Worm (Caenorhabditis elegans) whole organism, late embryonic: ENCODE results near the gene mam-1.

Source experiments
- C08G9.2 ChIP-seq: sonication (generic microtip); optimal IDR thresholded peaks from 2 replicates; lab custom pipeline; 2016; ENCODE audit warnings: mild to moderate bottlenecking, missing genetic modification characterization, moderate library complexity, missing compliant biosample characterization
- C38D4.7 ChIP-seq: fragments of 200-800 bp; sonication (Bioruptor generic); optimal IDR thresholded peaks from 2 replicates; lab custom pipeline; 2018; ENCODE audit warnings: mild to moderate bottlenecking, missing genetic modification characterization, moderate library complexity, missing compliant biosample characterization
- K02D7.2 ChIP-seq: sonication (generic microtip); optimal IDR thresholded peaks from 2 replicates; lab custom pipeline; 2017; ENCODE audit warnings: mild to moderate bottlenecking, missing genetic modification characterization, missing compliant biosample characterization
- T23F11.4 ChIP-seq: fragments of 200-800 bp; sonication (Bioruptor generic); optimal IDR thresholded peaks from 2 replicates; lab custom pipeline; 2018; ENCODE audit warnings: mild to moderate bottlenecking, missing genetic modification characterization, missing compliant biosample characterization
- Y22D7AL.16 ChIP-seq: sonication (generic microtip); optimal IDR thresholded peaks from 2 replicates; lab custom pipeline; 2016; ENCODE audit warnings: missing genetic modification characterization, missing compliant biosample characterization
- ceh-14 ChIP-seq: sonication (generic microtip); optimal IDR thresholded peaks from 2 replicates; lab custom pipeline; 2016; ENCODE audit warnings: missing genotype, missing genetic modification characterization, missing compliant biosample characterization
- ceh-18 ChIP-seq: sonication (generic microtip); optimal IDR thresholded peaks from 2 replicates; lab custom pipeline; 2016; ENCODE audit warnings: missing genetic modification characterization, missing compliant biosample characterization
- ceh-19 ChIP-seq: fragments of 200-800 bp; sonication (Bioruptor generic); optimal IDR thresholded peaks from 2 replicates; lab custom pipeline; 2018; ENCODE audit warnings: mild to moderate bottlenecking, missing genetic modification characterization, missing compliant biosample characterization
- ceh-22 ChIP-seq: sonication (generic microtip); optimal IDR thresholded peaks from 2 replicates; lab custom pipeline; 2017; ENCODE audit warnings: missing biosample characterization, missing genetic modification characterization
- ceh-24 ChIP-seq: sonication (generic microtip); optimal IDR thresholded peaks from 2 replicates; lab custom pipeline; 2016; ENCODE audit warnings: mild to moderate bottlenecking, missing genetic modification characterization, missing compliant biosample characterization
- ceh-30 ChIP-seq: fragments of 150-350 bp; optimal IDR thresholded peaks from 2 replicates; lab custom pipeline; 2014; ENCODE audit warnings: missing biosample characterization, missing genetic modification characterization
- ceh-31 ChIP-seq: sonication (generic microtip); optimal IDR thresholded peaks from 2 replicates; lab custom pipeline; 2016; ENCODE audit warnings: missing genetic modification characterization, missing compliant biosample characterization
- ets-4 ChIP-seq: sonication (generic microtip); optimal IDR thresholded peaks from 2 replicates; lab custom pipeline; 2016; ENCODE audit warnings: missing genetic modification characterization, missing compliant biosample characterization
- eyg-1 ChIP-seq: sonication (generic microtip); optimal IDR thresholded peaks from 2 replicates; lab custom pipeline; 2016; ENCODE audit warnings: missing genotype, missing genetic modification characterization, missing compliant biosample characterization
- fax-1 ChIP-seq: sonication (generic microtip); optimal IDR thresholded peaks from 2 replicates; lab custom pipeline; 2016; ENCODE audit warnings: missing genotype, missing genetic modification characterization, missing compliant biosample characterization
- gmeb-2 ChIP-seq: sonication (generic microtip); optimal IDR thresholded peaks from 2 replicates; lab custom pipeline; 2016; ENCODE audit warnings: missing genetic modification characterization, inconsistent platforms, missing compliant biosample characterization
- hlh-15 ChIP-seq: sonication (generic microtip); optimal IDR thresholded peaks from 2 replicates; lab custom pipeline; 2016; ENCODE audit warnings: missing genetic modification characterization, missing compliant biosample characterization
- hlh-6 ChIP-seq: sonication (generic microtip); optimal IDR thresholded peaks from 2 replicates; lab custom pipeline; 2016; ENCODE audit warnings: missing genotype, missing genetic modification characterization, missing compliant biosample characterization
- lin-11 ChIP-seq: fragments of 200-800 bp; sonication (Bioruptor generic); optimal IDR thresholded peaks from 2 replicates; lab custom pipeline; 2018; ENCODE audit warnings: mild to moderate bottlenecking, missing genetic modification characterization, missing compliant biosample characterization
- nfya-1 ChIP-seq: sonication (generic microtip); optimal IDR thresholded peaks from 2 replicates; lab custom pipeline; 2017; ENCODE audit warnings: missing genetic modification characterization, mild to moderate bottlenecking, missing compliant biosample characterization, antibody characterized with exemption, moderate library complexity
- nhr-11 ChIP-seq: fragments of 150-350 bp; optimal IDR thresholded peaks from 2 replicates; lab custom pipeline; 2014; ENCODE audit warnings: missing biosample characterization, missing genetic modification characterization
- odd-2 ChIP-seq: sonication (generic microtip); optimal IDR thresholded peaks from 2 replicates; lab custom pipeline; 2017; ENCODE audit warnings: antibody characterized with exemption, mild to moderate bottlenecking, missing genetic modification characterization, missing compliant biosample characterization
- pag-3 ChIP-seq: sonication (generic microtip); optimal IDR thresholded peaks from 2 replicates; lab custom pipeline; 2016; ENCODE audit warnings: missing compliant biosample characterization, missing genetic modification characterization, borderline replicate concordance
- pat-9 ChIP-seq: fragments of 200-800 bp; sonication (Bioruptor generic); optimal IDR thresholded peaks from 2 replicates; lab custom pipeline; 2018; ENCODE audit warnings: mild to moderate bottlenecking, missing genetic modification characterization, moderate library complexity, missing compliant biosample characterization
- pax-1 ChIP-seq: fragments of 150-350 bp; optimal IDR thresholded peaks from 2 replicates; lab custom pipeline; 2014; ENCODE audit warnings: missing biosample characterization, missing genetic modification characterization
- pha-2 ChIP-seq: sonication (generic microtip); optimal IDR thresholded peaks from 2 replicates; lab custom pipeline; 2017; ENCODE audit warnings: mild to moderate bottlenecking, missing genetic modification characterization, missing compliant biosample characterization
- pha-4 ChIP-seq: fragments of 150-350 bp; optimal IDR thresholded peaks from 2 replicates; lab custom pipeline; 2018; ENCODE audit warnings: missing biosample characterization, missing genetic modification reagents, missing genetic modification characterization
- sox-4 ChIP-seq: sonication (generic microtip); optimal IDR thresholded peaks from 2 replicates; lab custom pipeline; 2017; ENCODE audit warnings: mild to moderate bottlenecking, missing genetic modification characterization, inconsistent platforms, missing compliant biosample characterization
- tbx-2 ChIP-seq: sonication (generic microtip); optimal IDR thresholded peaks from 2 replicates; lab custom pipeline; 2016; ENCODE audit warnings: missing genetic modification characterization, missing compliant biosample characterization
- tbx-7 ChIP-seq: sonication (generic microtip); optimal IDR thresholded peaks from 2 replicates; lab custom pipeline; 2016; ENCODE audit warnings: missing genotype, missing genetic modification characterization, missing compliant biosample characterization
- ttx-3 ChIP-seq: sonication (generic microtip); optimal IDR thresholded peaks from 2 replicates; lab custom pipeline; 2016; ENCODE audit warnings: missing genetic modification reagents, missing genetic modification characterization, missing compliant biosample characterization
- unc-3 ChIP-seq, 2 experiments: fragments of 200-800 bp in 1 of 2; sonication (Bioruptor generic) in 1 of 2; sonication (generic microtip) in 1 of 2; conservative IDR thresholded peaks in 1 of 2; optimal IDR thresholded peaks in 1 of 2; 2 replicates each; pipeline versions ENCODE4 v1.3.6 to Lab custom; 2016 to 2022; ENCODE audit warnings: missing compliant biosample characterization in 2 of 2, missing genetic modification characterization in 2 of 2, missing genetic modification reagents in 1 of 2
- unc-42 ChIP-seq: sonication (generic microtip); optimal IDR thresholded peaks from 2 replicates; lab custom pipeline; 2016; ENCODE audit warnings: missing genotype, missing genetic modification characterization, missing compliant biosample characterization
- unc-55 ChIP-seq: sonication (generic microtip); optimal IDR thresholded peaks from 2 replicates; lab custom pipeline; 2017; ENCODE audit warnings: missing biosample characterization, missing genetic modification reagents, missing genetic modification characterization
- zip-5 ChIP-seq: sonication (generic microtip); optimal IDR thresholded peaks from 2 replicates; lab custom pipeline; 2016; ENCODE audit warnings: missing genetic modification characterization, missing compliant biosample characterization
- ztf-16 ChIP-seq: sonication (generic microtip); optimal IDR thresholded peaks from 2 replicates; lab custom pipeline; 2017; ENCODE audit warnings: missing genetic modification characterization, missing compliant biosample characterization

Gene mam-1

ce11 chrX:888294-888693, at the start of gene mam-1:
Gene mam-1, minus strand, starts transcription at chrX:888394.
- TF ChIP-seq pag-3 (tag; lab: Kevin White, UChicago) (no peak), sox-4 (tag; lab: Kevin White, UChicago) (no peak), eyg-1 (tag; lab: Kevin White, UChicago) (no peak), tbx-2 (tag; lab: Kevin White, UChicago) (no peak), ets-4 (tag; lab: Kevin White, UChicago) (no peak), tbx-7 (no peak), ceh-24 (tag; lab: Kevin White, UChicago) (no peak)

DNA sequence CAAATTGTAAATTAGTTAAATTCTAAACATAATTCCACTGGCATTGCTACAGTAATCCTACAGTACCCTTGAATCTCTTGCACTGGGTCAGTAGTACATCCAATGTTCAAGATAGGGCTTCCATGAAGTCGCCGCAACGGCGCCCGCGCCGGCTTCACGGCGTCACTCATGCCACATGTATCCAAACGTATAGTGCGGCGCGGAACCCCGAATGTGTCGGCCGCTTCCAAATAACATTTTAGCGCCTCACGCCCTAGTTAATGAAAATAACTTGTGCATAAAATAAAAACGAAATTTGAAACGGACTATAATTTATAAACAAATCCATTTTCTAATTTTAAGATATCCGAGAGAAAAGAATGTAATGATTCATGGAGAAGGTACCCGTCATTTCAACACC, 47.8 kb upstream of the mam-1 start:
- TF ChIP-seq odd-2 (tag; lab: Kevin White, UChicago) (no peak), ceh-14 (no peak), ceh-18 (tag; lab: Kevin White, UChicago) (no peak), lin-11 (tag; lab: Kevin White, UChicago) (no peak), C38D4.7 (no peak), gmeb-2 (tag; lab: Kevin White, UChicago) (no peak)

DNA sequence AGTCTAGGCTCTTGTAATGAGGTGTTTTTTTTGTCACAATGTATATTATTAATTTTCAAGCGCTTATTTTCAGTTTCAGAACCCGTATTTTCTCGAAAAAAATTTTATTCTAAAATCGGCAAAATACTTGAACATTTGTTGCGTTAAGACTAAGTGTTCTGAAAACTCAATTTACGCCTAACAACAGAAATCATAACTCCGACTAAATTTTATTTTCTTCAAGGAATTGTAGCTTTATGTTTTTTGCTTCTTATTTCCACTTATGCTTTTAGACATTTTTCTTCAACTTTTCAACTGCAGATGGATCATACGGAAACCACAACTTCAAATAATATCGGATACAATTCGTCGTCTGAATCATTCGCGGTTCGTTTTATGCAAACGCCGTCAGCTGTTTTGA, 45.3 kb upstream of the mam-1 start, which contains the start of gene F35H12.1:
F35H12.1 (plus strand) TSS at position 301 of the 400 bp plus-strand sequence.
- no peak for TF ChIP-seq unc-3 (GFP tag; conservative IDR thresholded peaks at IDR 0.05; lab: Robert Waterston, UW)
- TF ChIP-seq unc-3 (tag; optimal IDR thresholded peaks at IDR 0.05; lab: Kevin White, UChicago): no peak
- TF ChIP-seq K02D7.2 (tag; lab: Kevin White, UChicago): no peak
- TF ChIP-seq pax-1: no peak
- TF ChIP-seq pha-4 (tag; lab: Kevin White, UChicago): no peak
- TF ChIP-seq pha-2: no peak
- no peak for TF ChIP-seq pat-9 (tag; lab: Kevin White, UChicago)
- no peak for TF ChIP-seq ttx-3 (tag; lab: Kevin White, UChicago)

ce11 chrX:932874-933273, 44.7 kb upstream of the mam-1 start:
- TF ChIP-seq ceh-14: peak; percentile 58
- no peak for TF ChIP-seq nhr-11 (tag; lab: Kevin White, UChicago)
- TF ChIP-seq eyg-1 (tag; lab: Kevin White, UChicago): no peak
- peak; percentile 19 for TF ChIP-seq ceh-18 (tag; lab: Kevin White, UChicago)
- TF ChIP-seq fax-1 (tag; lab: Kevin White, UChicago): no peak
- no peak for TF ChIP-seq zip-5 (tag; lab: Kevin White, UChicago)
- TF ChIP-seq unc-42 (tag; lab: Kevin White, UChicago): peak; percentile 77
- TF ChIP-seq tbx-2 (tag; lab: Kevin White, UChicago): peak; percentile 23
- no peak for TF ChIP-seq gmeb-2 (tag; lab: Kevin White, UChicago)
- peak; percentile 35 for TF ChIP-seq nfya-1 (tag; lab: Kevin White, UChicago)
- peak; percentile 65 for TF ChIP-seq ceh-31 (tag; lab: Kevin White, UChicago)
- TF ChIP-seq ceh-19 (GFP tag; lab: Kevin White, UChicago): peak; percentile 2

- TF ChIP-seq ceh-30 (tag; lab: Kevin White, UChicago): no peak
- TF ChIP-seq ttx-3 (tag; lab: Kevin White, UChicago): no peak
- TF ChIP-seq unc-3 (GFP tag; conservative IDR thresholded peaks at IDR 0.05; lab: Robert Waterston, UW): no peak
- TF ChIP-seq unc-3 (tag; optimal IDR thresholded peaks at IDR 0.05; lab: Kevin White, UChicago): no peak
- TF ChIP-seq ceh-22 (tag; lab: Kevin White, UChicago): no peak
- TF ChIP-seq odd-2 (tag; lab: Kevin White, UChicago): no peak
Measured at ce11 chrX:927632-928031, 39.4 kb upstream of the mam-1 start.

- TF ChIP-seq unc-55 (GFP tag; lab: Kevin White, UChicago) (no peak), C08G9.2 (no peak), hlh-15 (no peak), ztf-16 (tag; lab: Kevin White, UChicago) (no peak), hlh-6 (tag; lab: Kevin White, UChicago) (no peak), Y22D7AL.16 (no peak), T23F11.4 (GFP tag; lab: Kevin White, UChicago) (no peak), pag-3 (tag; lab: Kevin White, UChicago) (no peak), ceh-19 (GFP tag; lab: Kevin White, UChicago) (no peak)
Measured at ce11 chrX:926125-926524, 37.9 kb upstream of the mam-1 start.
